Fruit fly (Drosophila melanogaster): Measurements from ENCODE around the gene Eig71Eh.

dm6 chr3L:15634368-15635075 is 24.7 kb downstream of the Eig71Eh start:
- TF ChIP-seq hbn (GFP tag; IDR thresholded peaks at IDR 0.05; ENCODE audit: partially characterized antibody) (no peak), CG16815 (GFP tag; optimal IDR thresholded peaks at IDR 0.05) (no peak), Sin3A (optimal IDR thresholded peaks at IDR 0.05) (no peak), CG2889 (GFP tag; IDR thresholded peaks at IDR 0.05) (no peak), Dip2 (GFP tag; IDR thresholded peaks at IDR 0.05) (no peak), schlank (tag; optimal IDR thresholded peaks at IDR 0.05) (no peak), CG12299 (tag; optimal IDR thresholded peaks at IDR 0.05) (no peak)

Measured in whole organism, embryonic.